Worm (Caenorhabditis elegans) whole organism, L2 larva: ENCODE measurements around the gene viro-2.

Experiments used
- C34F6.9 ChIP-seq: fragments of 150-350 bp; optimal IDR thresholded peaks from 2 replicates; lab custom pipeline; 2014; ENCODE audit warnings: missing biosample characterization, missing genetic modification characterization
- F13H6.1 ChIP-seq: sonication (generic microtip); optimal IDR thresholded peaks from 2 replicates; lab custom pipeline; 2016; ENCODE audit warnings: missing genetic modification characterization, missing compliant biosample characterization
- R02D3.7 ChIP-seq: fragments of 150-350 bp; optimal IDR thresholded peaks from 2 replicates; lab custom pipeline; 2014; ENCODE audit warnings: missing biosample characterization, missing genetic modification characterization
- Y55F3AM.14 ChIP-seq: fragments of 200-800 bp; sonication (Bioruptor generic); optimal IDR thresholded peaks from 2 replicates; lab custom pipeline; 2018; ENCODE audit warnings: mild to moderate bottlenecking, missing genetic modification characterization, missing compliant biosample characterization
- ZK546.5 ChIP-seq: sonication (generic microtip); optimal IDR thresholded peaks from 2 replicates; lab custom pipeline; 2017; ENCODE audit warnings: missing biosample characterization, missing genetic modification characterization
- alr-1 ChIP-seq: fragments of 150-350 bp; optimal IDR thresholded peaks from 2 replicates; lab custom pipeline; 2014; ENCODE audit warnings: missing biosample characterization, missing genetic modification characterization
- aly-2 ChIP-seq: fragments of 150-350 bp; optimal IDR thresholded peaks from 2 replicates; lab custom pipeline; 2014; ENCODE audit warnings: missing biosample characterization, missing genetic modification characterization
- ama-1 ChIP-seq: fragments of 150-350 bp; optimal IDR thresholded peaks from 2 replicates; lab custom pipeline; 2018; ENCODE audit warnings: inconsistent platforms
- blmp-1 ChIP-seq: sonication (generic microtip); optimal IDR thresholded peaks from 2 replicates; lab custom pipeline; 2017; ENCODE audit warnings: missing genetic modification characterization, mild to moderate bottlenecking, missing compliant biosample characterization, antibody characterized with exemption, moderate library complexity; ENCODE audit not compliant: insufficient read depth
- ceh-16 ChIP-seq: fragments of 150-350 bp; optimal IDR thresholded peaks from 2 replicates; lab custom pipeline; 2014; ENCODE audit warnings: missing biosample characterization, missing genetic modification characterization
- ceh-82 ChIP-seq: fragments of 150-350 bp; optimal IDR thresholded peaks from 2 replicates; lab custom pipeline; 2014; ENCODE audit warnings: missing biosample characterization, missing genetic modification characterization
- crh-2 ChIP-seq: sonication (generic microtip); optimal IDR thresholded peaks from 2 replicates; lab custom pipeline; 2017; ENCODE audit warnings: missing biosample characterization, missing genetic modification characterization
- dmd-4 ChIP-seq: sonication (generic microtip); optimal IDR thresholded peaks from 2 replicates; lab custom pipeline; 2017; ENCODE audit warnings: missing biosample characterization, missing genetic modification characterization
- egl-27 ChIP-seq: sonication (generic microtip); optimal IDR thresholded peaks from 3 replicates; lab custom pipeline; 2017; ENCODE audit warnings: missing biosample characterization, missing genetic modification reagents, missing genetic modification characterization
- elt-1 ChIP-seq: fragments of 150-350 bp; optimal IDR thresholded peaks from 2 replicates; lab custom pipeline; 2014; ENCODE audit warnings: missing biosample characterization, missing genetic modification characterization
- elt-3 ChIP-seq: sonication (generic microtip); optimal IDR thresholded peaks from 2 replicates; lab custom pipeline; 2017; ENCODE audit warnings: missing biosample characterization, missing genetic modification characterization
- fos-1 ChIP-seq: fragments of 150-350 bp; optimal IDR thresholded peaks from 2 replicates; lab custom pipeline; 2014; ENCODE audit warnings: missing biosample characterization, missing genetic modification characterization
- gmeb-1 ChIP-seq: fragments of 150-350 bp; optimal IDR thresholded peaks from 2 replicates; lab custom pipeline; 2014; ENCODE audit warnings: missing biosample characterization, missing genetic modification characterization
- lin-11 ChIP-seq: fragments of 150-350 bp; sonication (generic microtip); optimal IDR thresholded peaks from 2 replicates; lab custom pipeline; 2014; ENCODE audit warnings: missing biosample characterization, missing genetic modification characterization, inconsistent platforms, mixed read lengths
- lin-13 ChIP-seq: fragments of 150-350 bp; optimal IDR thresholded peaks from 2 replicates; lab custom pipeline; 2014; ENCODE audit warnings: missing biosample characterization, missing genetic modification reagents, missing genetic modification characterization
- lin-39 ChIP-seq: fragments of 150-350 bp; optimal IDR thresholded peaks from 2 replicates; lab custom pipeline; 2014; ENCODE audit warnings: missing biosample characterization, missing genetic modification reagents, missing genetic modification characterization
- lsy-2 ChIP-seq, 2 experiments: fragments of 150-350 bp in 1 of 2; sonication (generic microtip) in 1 of 2; optimal IDR thresholded peaks; 2 replicates each; lab custom pipeline; 2014 to 2017; ENCODE audit warnings: missing biosample characterization in 2 of 2, missing genetic modification characterization in 2 of 2
- mab-5 ChIP-seq: fragments of 150-350 bp; optimal IDR thresholded peaks from 2 replicates; lab custom pipeline; 2014; ENCODE audit warnings: missing biosample characterization, missing genetic modification characterization
- mbf-1 ChIP-seq: sonication (generic microtip); optimal IDR thresholded peaks from 2 replicates; lab custom pipeline; 2017; ENCODE audit warnings: missing biosample characterization, missing genetic modification characterization
- mdl-1 ChIP-seq, 2 experiments: fragments of 150-350 bp in 1 of 2; sonication (generic microtip) in 1 of 2; optimal IDR thresholded peaks; 2 replicates each; lab custom pipeline; 2017; ENCODE audit warnings: missing biosample characterization in 2 of 2, missing genetic modification characterization in 2 of 2
- nhr-10 ChIP-seq: sonication (generic microtip); optimal IDR thresholded peaks from 2 replicates; lab custom pipeline; 2017; ENCODE audit warnings: missing biosample characterization, missing genetic modification characterization
- nhr-11 ChIP-seq: fragments of 150-350 bp; optimal IDR thresholded peaks from 2 replicates; lab custom pipeline; 2014; ENCODE audit warnings: missing biosample characterization, missing genetic modification characterization
- nhr-12 ChIP-seq: fragments of 150-350 bp; optimal IDR thresholded peaks from 2 replicates; lab custom pipeline; 2014; ENCODE audit warnings: missing biosample characterization, missing genetic modification characterization
- nhr-129 ChIP-seq: fragments of 150-350 bp; optimal IDR thresholded peaks from 2 replicates; lab custom pipeline; 2014; ENCODE audit warnings: missing biosample characterization, missing genetic modification characterization
- nhr-21 ChIP-seq: fragments of 150-350 bp; optimal IDR thresholded peaks from 2 replicates; lab custom pipeline; 2014; ENCODE audit warnings: missing biosample characterization, missing genetic modification characterization
- nhr-23 ChIP-seq: fragments of 150-350 bp; optimal IDR thresholded peaks from 2 replicates; lab custom pipeline; 2014; ENCODE audit warnings: missing biosample characterization, missing genetic modification reagents, missing genetic modification characterization
- nhr-237 ChIP-seq: fragments of 150-350 bp; optimal IDR thresholded peaks from 2 replicates; lab custom pipeline; 2014; ENCODE audit warnings: missing biosample characterization, missing genetic modification characterization
- nhr-25 ChIP-seq: fragments of 150-350 bp; sonication (generic microtip); optimal IDR thresholded peaks from 3 replicates; lab custom pipeline; 2014; ENCODE audit warnings: missing biosample characterization, missing genetic modification characterization
- nhr-6 ChIP-seq: fragments of 150-350 bp; optimal IDR thresholded peaks from 2 replicates; lab custom pipeline; 2014; ENCODE audit warnings: missing biosample characterization, missing genetic modification characterization
- nhr-77 ChIP-seq: fragments of 150-350 bp; optimal IDR thresholded peaks from 2 replicates; lab custom pipeline; 2014; ENCODE audit warnings: missing biosample characterization, missing genetic modification characterization
- peb-1 ChIP-seq: fragments of 150-350 bp; optimal IDR thresholded peaks from 2 replicates; lab custom pipeline; 2014; ENCODE audit warnings: missing biosample characterization, missing genetic modification characterization
- sem-4 ChIP-seq: fragments of 150-350 bp; optimal IDR thresholded peaks from 2 replicates; lab custom pipeline; 2014; ENCODE audit warnings: missing biosample characterization, missing genetic modification reagents, missing genetic modification characterization
- skn-1 ChIP-seq: sonication (generic microtip); optimal IDR thresholded peaks from 2 replicates; lab custom pipeline; 2017; ENCODE audit warnings: missing biosample characterization, missing genetic modification characterization
- sma-3 ChIP-seq: sonication (generic microtip); optimal IDR thresholded peaks from 2 replicates; lab custom pipeline; 2016; ENCODE audit warnings: missing genetic modification reagents, missing genetic modification characterization, missing compliant biosample characterization
- sma-9 ChIP-seq, 2 experiments: fragments of 150-350 bp in 1 of 2; sonication (generic microtip) in 1 of 2; optimal IDR thresholded peaks; 2 replicates each; lab custom pipeline; 2014 to 2016; ENCODE audit warnings: missing genetic modification characterization in 2 of 2, mild to moderate bottlenecking in 1 of 2, missing biosample characterization in 1 of 2, missing compliant biosample characterization in 1 of 2, missing genetic modification reagents in 1 of 2, moderate library complexity in 1 of 2
- snpc-4 ChIP-seq: fragments of 150-350 bp; optimal IDR thresholded peaks from 2 replicates; lab custom pipeline; 2014; ENCODE audit warnings: missing biosample characterization, missing genetic modification characterization
- unc-39 ChIP-seq: fragments of 150-350 bp; optimal IDR thresholded peaks from 2 replicates; lab custom pipeline; 2014; ENCODE audit warnings: missing biosample characterization, missing genetic modification characterization
- unc-55 ChIP-seq: fragments of 150-350 bp; sonication (generic microtip); optimal IDR thresholded peaks from 3 replicates; lab custom pipeline; 2014; ENCODE audit warnings: missing biosample characterization, missing genetic modification reagents, missing genetic modification characterization
- unc-62 ChIP-seq: fragments of 150-350 bp; optimal IDR thresholded peaks from 2 replicates; lab custom pipeline; 2014; ENCODE audit warnings: missing biosample characterization, missing genetic modification reagents, missing genetic modification characterization
- zag-1 ChIP-seq: fragments of 150-350 bp; optimal IDR thresholded peaks from 2 replicates; lab custom pipeline; 2014; ENCODE audit warnings: missing biosample characterization, missing genetic modification characterization
- ztf-1 ChIP-seq: fragments of 200-800 bp; sonication (Bioruptor generic); conservative IDR thresholded peaks from 2 replicates; pipeline ENCODE4 v1.3.6; 2022; ENCODE audit warnings: missing genetic modification characterization, missing compliant biosample characterization
- ztf-11 ChIP-seq: sonication (generic microtip); optimal IDR thresholded peaks from 2 replicates; lab custom pipeline; 2017; ENCODE audit warnings: missing biosample characterization, missing genetic modification characterization
- ztf-4 ChIP-seq: fragments of 150-350 bp; optimal IDR thresholded peaks from 2 replicates; lab custom pipeline; 2014; ENCODE audit warnings: missing biosample characterization, missing genetic modification characterization

Gene viro-2

ce11 chrIII:7166664-7167567 is 38.2 kb downstream of the viro-2 start:
- TF ChIP-seq sma-3 (GFP tag; lab: Kevin White, UChicago) (no peak), ceh-16 (tag; lab: Kevin White, UChicago) (no peak), mab-5 (tag; lab: Kevin White, UChicago) (peak; percentile 16), ZK546.5 (tag; lab: Kevin White, UChicago) (no peak), lin-13 (GFP tag; lab: Kevin White, UChicago) (peak; percentile 5), F13H6.1 (tag; lab: Kevin White, UChicago) (peak; percentile 44), crh-2 (peak; percentile 71), sem-4 (tag; lab: Kevin White, UChicago) (no peak), ztf-4 (tag; lab: Kevin White, UChicago) (peak; percentile 32), alr-1 (tag; lab: Kevin White, UChicago) (no peak), gmeb-1 (tag; lab: Kevin White, UChicago) (no peak), nhr-10 (no peak), lin-11 (tag; lab: Kevin White, UChicago) (peak; percentile 63), nhr-23 (tag; lab: Kevin White, UChicago) (no peak), nhr-25 (tag; lab: Kevin White, UChicago) (peak; percentile 5), dmd-4 (tag; lab: Kevin White, UChicago) (no peak), mbf-1 (no peak), Y55F3AM.14 (GFP tag; lab: Kevin White, UChicago) (no peak), nhr-237 (no peak), peb-1 (no peak), ama-1 (lab: Kevin White, UChicago) (no peak), skn-1 (tag; lab: Kevin White, UChicago) (no peak), R02D3.7 (tag; lab: Kevin White, UChicago) (no peak), nhr-21 (tag; lab: Kevin White, UChicago) (no peak), elt-1 (no peak), C34F6.9 (tag; lab: Kevin White, UChicago) (peak; percentile 77), nhr-11 (tag; lab: Kevin White, UChicago) (no peak), nhr-12 (no peak), mdl-1 (tag; optimal IDR thresholded peaks at IDR 0.05; lab: Kevin White, UChicago) (peak; percentile 23 to 29), ztf-1 (GFP tag; lab: Robert Waterston, UW) (no peak), unc-39 (tag; lab: Kevin White, UChicago) (no peak), egl-27 (peak; percentile 74), nhr-6 (no peak), unc-55 (GFP tag; lab: Kevin White, UChicago) (peak; percentile 82), fos-1 (peak; percentile 58), nhr-129 (tag; lab: Kevin White, UChicago) (peak; percentile 76), nhr-77 (tag; lab: Kevin White, UChicago) (no peak), lin-39 (no peak), aly-2 (tag; lab: Kevin White, UChicago) (no peak), ceh-82 (tag; lab: Kevin White, UChicago) (no peak), lsy-2 (tag; optimal IDR thresholded peaks at IDR 0.05; lab: Kevin White, UChicago) (peak in 1 of 2 experiments; percentile 69), sma-9 (GFP tag; optimal IDR thresholded peaks at IDR 0.05; lab: Kevin White, UChicago) (peak; percentile 13), sma-9 (tag; optimal IDR thresholded peaks at IDR 0.05; lab: Kevin White, UChicago) (no peak), elt-3 (tag; lab: Kevin White, UChicago) (no peak), unc-62 (GFP tag; lab: Kevin White, UChicago) (no peak), blmp-1 (tag; lab: Kevin White, UChicago) (no peak), snpc-4 (tag; lab: Kevin White, UChicago) (no peak), zag-1 (tag; lab: Kevin White, UChicago) (peak; percentile 62), ztf-11 (no peak)
